Worm (Caenorhabditis elegans): ENCODE results near the gene tsp-8.

The tsp-8 gene

ce11 chrX:14773238-14773637, 43.9 kb upstream of the tsp-8 start, which contains the start of gene unc-3:
Gene unc-3, plus strand, starts transcription at chrX:14773538.
- TF ChIP-seq nhr-12 (tag; optimal IDR thresholded peaks at IDR 0.05) (no peak), fkh-10 (GFP tag; optimal IDR thresholded peaks at IDR 0.05) (no peak), lir-3 (tag; optimal IDR thresholded peaks at IDR 0.05; ENCODE audit: poor library complexity) (no peak), nhr-77 (tag; optimal IDR thresholded peaks at IDR 0.05) (no peak), nhr-85 (tag) (peak; percentile 36)

- TF ChIP-seq mef-2 (tag; optimal IDR thresholded peaks at IDR 0.05): no peak
- TF ChIP-seq elt-2 (tag; optimal IDR thresholded peaks at IDR 0.05): peak; percentile 8
Measured at ce11 chrX:14771682-14772081, 42.4 kb upstream of the tsp-8 start, which contains the start of gene Y16B4A.2. Gene Y16B4A.2, minus strand, starts transcription at chrX:14771851.

- TF ChIP-seq elt-2 (tag; optimal IDR thresholded peaks at IDR 0.05) (peak; percentile 16), ama-1 (optimal IDR thresholded peaks at IDR 0.05) (no peak)
Measured at ce11 chrX:14770336-14770735, 41.0 kb upstream of the tsp-8 start.

DNA sequence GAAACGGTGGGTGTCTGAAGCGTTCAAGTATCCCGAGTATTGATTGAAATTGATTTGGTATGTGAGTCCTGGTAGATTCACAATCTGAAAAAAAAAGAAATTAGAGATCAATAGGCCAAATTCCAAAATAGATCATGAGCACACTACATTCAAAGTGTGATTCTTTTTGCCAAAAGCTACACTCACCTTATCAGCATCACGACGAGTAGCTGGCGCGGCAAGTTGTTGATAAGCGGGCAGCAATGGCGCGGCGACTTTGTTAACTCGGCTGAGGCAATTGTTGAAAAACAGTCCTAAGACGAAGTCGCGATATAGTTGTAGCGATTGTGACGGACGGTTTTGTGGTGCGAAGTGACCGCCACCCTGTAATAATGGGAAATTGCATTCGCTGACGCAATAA, 39.7 kb upstream of the tsp-8 start:
- no peak for TF ChIP-seq C04F5.9 (tag; optimal IDR thresholded peaks at IDR 0.05)
- TF ChIP-seq elt-2 (tag; optimal IDR thresholded peaks at IDR 0.05): peak; percentile 66

- TF ChIP-seq nhr-90 (tag; optimal IDR thresholded peaks at IDR 0.05; ENCODE audit: poor library complexity) (no peak), fkh-10 (GFP tag; optimal IDR thresholded peaks at IDR 0.05) (no peak), lin-13 (GFP tag; optimal IDR thresholded peaks at IDR 0.05) (no peak), unc-86 (tag; optimal IDR thresholded peaks at IDR 0.05) (no peak), zip-4 (GFP tag; optimal IDR thresholded peaks at IDR 0.05) (no peak)
Measured at ce11 chrX:14767813-14768212, 38.5 kb upstream of the tsp-8 start.

DNA sequence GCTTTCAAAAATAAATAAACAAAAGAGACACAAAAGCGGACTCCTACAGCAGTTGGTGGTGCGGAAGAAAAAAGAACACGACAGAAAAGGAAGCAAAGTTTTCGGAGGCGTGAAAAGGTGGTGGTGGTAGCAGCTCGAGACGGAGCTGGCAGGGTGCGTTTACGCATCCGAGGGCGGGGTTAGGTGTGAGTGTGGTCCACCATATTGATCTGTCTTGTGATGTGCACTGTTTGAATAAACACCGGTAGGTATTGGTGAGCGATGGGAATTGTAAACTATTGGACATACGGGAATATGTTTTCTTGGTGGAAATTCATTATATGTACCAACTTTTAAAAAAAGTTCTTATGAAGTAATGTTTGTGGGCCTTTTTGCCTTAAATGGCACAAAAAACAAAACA, 31.7 kb upstream of the tsp-8 start, which contains the start of gene C05G5.5:
Gene C05G5.5 (minus strand): TSS at position 101 of the 400 bp plus-strand sequence.
- TF ChIP-seq fkh-10 (GFP tag; optimal IDR thresholded peaks at IDR 0.05) (no peak), ztf-4 (tag; optimal IDR thresholded peaks at IDR 0.05) (no peak), ets-5 (GFP tag; IDR thresholded peaks at IDR 0.05) (no peak), hlh-4 (tag; optimal IDR thresholded peaks at IDR 0.05) (no peak), rnt-1 (tag; optimal IDR thresholded peaks at IDR 0.05) (no peak), lin-35 (GFP tag; optimal IDR thresholded peaks at IDR 0.05) (no peak), elt-3 (tag; optimal IDR thresholded peaks at IDR 0.05) (no peak), tbx-2 (tag; optimal IDR thresholded peaks at IDR 0.05) (no peak), sup-37 (GFP tag; optimal IDR thresholded peaks at IDR 0.05) (no peak), ceh-82 (tag; optimal IDR thresholded peaks at IDR 0.05) (no peak), dsc-1 (tag; optimal IDR thresholded peaks at IDR 0.05) (no peak), nhr-71 (tag; optimal IDR thresholded peaks at IDR 0.05) (no peak), nhr-19 (GFP tag; conservative IDR thresholded peaks at IDR 0.05) (no peak), irx-1 (tag; optimal IDR thresholded peaks at IDR 0.05) (no peak), snpc-4 (tag; optimal IDR thresholded peaks at IDR 0.05) (no peak)

DNA sequence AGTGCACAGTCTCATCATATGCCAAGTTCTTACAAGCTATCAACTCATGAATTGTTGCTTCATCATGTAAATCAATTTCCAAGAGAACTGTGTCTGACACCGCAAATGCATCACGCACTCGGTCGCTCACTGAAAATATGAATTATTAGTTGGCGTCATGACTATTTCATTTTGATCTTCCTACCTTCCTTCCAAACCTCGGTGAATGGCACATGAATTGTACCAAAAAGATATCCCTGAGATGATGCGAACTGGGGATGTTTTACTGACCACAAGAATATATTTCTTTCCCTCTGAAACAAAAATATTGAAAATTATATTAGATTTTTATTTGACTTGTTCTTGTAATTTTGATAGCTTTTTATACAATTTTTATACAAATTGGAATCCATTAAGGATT, 30.9 kb upstream of the tsp-8 start:
- no peak for TF ChIP-seq pax-3 (tag; optimal IDR thresholded peaks at IDR 0.05)
- TF ChIP-seq snpc-4 (tag; optimal IDR thresholded peaks at IDR 0.05): no peak
- no peak for TF ChIP-seq nhr-12 (tag; optimal IDR thresholded peaks at IDR 0.05)
- TF ChIP-seq fos-1 (tag; optimal IDR thresholded peaks at IDR 0.05): no peak
- no peak for TF ChIP-seq swsn-7 (tag; optimal IDR thresholded peaks at IDR 0.05)
